Worm (Caenorhabditis elegans) whole organism, late embryonic: ENCODE data around the gene pdi-2.

ENCODE experiments used
- ceh-48 ChIP-seq: sonication (generic microtip); optimal IDR thresholded peaks from 2 replicates; lab custom pipeline; 2016; ENCODE audit warnings: missing genetic modification characterization, inconsistent platforms, missing compliant biosample characterization
- nhr-11 ChIP-seq: fragments of 150-350 bp; optimal IDR thresholded peaks from 2 replicates; lab custom pipeline; 2014; ENCODE audit warnings: missing biosample characterization, missing genetic modification characterization
- pha-2 ChIP-seq: sonication (generic microtip); optimal IDR thresholded peaks from 2 replicates; lab custom pipeline; 2017; ENCODE audit warnings: mild to moderate bottlenecking, missing genetic modification characterization, missing compliant biosample characterization
- pha-4 ChIP-seq: fragments of 150-350 bp; optimal IDR thresholded peaks from 2 replicates; lab custom pipeline; 2018; ENCODE audit warnings: missing biosample characterization, missing genetic modification reagents, missing genetic modification characterization
- rnt-1 ChIP-seq: sonication (generic microtip); optimal IDR thresholded peaks from 2 replicates; lab custom pipeline; 2016; ENCODE audit warnings: missing genetic modification characterization, missing compliant biosample characterization

DNA sequence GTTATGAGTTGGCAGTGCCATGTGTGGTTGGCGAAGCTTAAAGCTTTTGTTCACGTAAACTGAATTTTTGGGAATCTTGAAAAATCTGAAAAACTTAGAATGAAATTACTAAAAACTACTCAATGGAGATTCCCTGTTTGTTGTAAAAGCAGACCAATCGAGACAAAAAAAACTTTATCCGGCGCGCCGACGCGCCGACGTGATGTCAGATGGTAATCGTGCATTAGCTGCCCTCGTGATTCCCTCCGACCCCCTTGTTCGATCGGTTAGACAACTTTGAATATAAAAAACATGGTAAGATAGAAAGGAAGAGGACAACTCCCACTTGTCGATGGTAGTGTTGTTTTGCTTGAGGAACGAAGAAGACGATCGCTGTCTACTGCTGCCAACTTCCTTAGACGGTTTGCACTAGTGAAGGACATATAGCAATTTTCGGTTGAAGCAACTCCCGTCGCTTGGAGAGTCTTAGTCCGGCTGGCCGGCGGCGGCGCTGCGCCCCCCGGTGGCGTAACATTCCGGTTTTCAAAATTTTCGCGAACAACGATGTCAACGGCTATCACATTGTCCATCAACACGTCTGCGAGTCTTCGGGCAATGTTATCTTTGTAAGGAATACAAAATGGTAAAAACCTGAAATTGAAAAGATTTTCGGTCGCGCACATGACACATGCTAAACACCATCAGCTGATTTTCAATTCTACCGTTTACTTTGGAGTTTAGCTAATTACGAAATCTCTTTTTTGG lies 26.1 kb downstream of the pdi-2 start, which contains the start of gene C07A12.18:
- TF ChIP-seq pha-2 (tag; lab: Kevin White, UChicago) (no peak), rnt-1 (tag; lab: Kevin White, UChicago) (no peak), ceh-48 (tag; lab: Kevin White, UChicago) (no peak), pha-4 (tag; lab: Kevin White, UChicago) (no peak), nhr-11 (tag; lab: Kevin White, UChicago) (no peak)
